Fruit fly (Drosophila melanogaster): ENCODE results near the gene Sgt1.

Gene Sgt1

DNA sequence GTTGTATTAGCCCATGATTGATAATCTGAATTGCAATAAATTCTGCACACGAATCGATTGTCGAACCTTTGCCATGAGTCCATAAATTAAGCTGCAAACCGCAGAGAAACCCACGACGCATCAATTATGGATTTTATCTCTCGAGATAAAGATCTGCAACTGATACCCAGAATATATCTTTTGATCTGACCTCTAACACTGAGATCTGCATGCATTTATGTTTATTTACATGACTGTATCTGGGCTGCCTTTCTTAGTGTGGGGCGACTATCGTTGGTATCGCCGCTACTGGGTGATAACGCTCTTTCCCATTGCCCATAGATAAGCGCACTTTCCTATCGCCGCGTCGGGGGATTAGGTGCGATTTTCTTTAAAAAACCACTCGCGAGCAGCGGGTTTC is 12.1 kb upstream of the Sgt1 start, which contains the start of gene Ctr1B:
Gene Ctr1B, plus strand, starts transcription at position 398 of the 400 bp plus-strand sequence.
- TF ChIP-seq ovo (GFP tag; optimal IDR thresholded peaks at IDR 0.05) (no peak), tj (GFP tag; optimal IDR thresholded peaks at IDR 0.05) (no peak), cic (GFP tag; optimal IDR thresholded peaks at IDR 0.05) (no peak), CG5204 (GFP tag; optimal IDR thresholded peaks at IDR 0.05) (no peak), CG33017 (tag; optimal IDR thresholded peaks at IDR 0.05) (no peak), CG11617 (GFP tag; optimal IDR thresholded peaks at IDR 0.05) (no peak), CG7045 (GFP tag; optimal IDR thresholded peaks at IDR 0.05) (no peak), Crg-1 (GFP tag; optimal IDR thresholded peaks at IDR 0.05) (no peak), Mnt (GFP tag; optimal IDR thresholded peaks at IDR 0.05) (no peak), kay (GFP tag; ENCODE audit: borderline replicate concordance) (no peak), toe (GFP tag; optimal IDR thresholded peaks at IDR 0.05) (no peak), Hr96 (GFP tag; optimal IDR thresholded peaks at IDR 0.05) (no peak), cnc (optimal IDR thresholded peaks at IDR 0.05) (no peak), CG14711 (tag; optimal IDR thresholded peaks at IDR 0.05) (no peak), CG12768 (GFP tag; optimal IDR thresholded peaks at IDR 0.05) (no peak), Clk (GFP tag; optimal IDR thresholded peaks at IDR 0.05) (no peak), bab1 (GFP tag; optimal IDR thresholded peaks at IDR 0.05) (no peak), CG1620 (GFP tag; optimal IDR thresholded peaks at IDR 0.05) (no peak), pad (GFP tag; optimal IDR thresholded peaks at IDR 0.05) (no peak), CG7101 (tag; optimal IDR thresholded peaks at IDR 0.05) (no peak)

DNA sequence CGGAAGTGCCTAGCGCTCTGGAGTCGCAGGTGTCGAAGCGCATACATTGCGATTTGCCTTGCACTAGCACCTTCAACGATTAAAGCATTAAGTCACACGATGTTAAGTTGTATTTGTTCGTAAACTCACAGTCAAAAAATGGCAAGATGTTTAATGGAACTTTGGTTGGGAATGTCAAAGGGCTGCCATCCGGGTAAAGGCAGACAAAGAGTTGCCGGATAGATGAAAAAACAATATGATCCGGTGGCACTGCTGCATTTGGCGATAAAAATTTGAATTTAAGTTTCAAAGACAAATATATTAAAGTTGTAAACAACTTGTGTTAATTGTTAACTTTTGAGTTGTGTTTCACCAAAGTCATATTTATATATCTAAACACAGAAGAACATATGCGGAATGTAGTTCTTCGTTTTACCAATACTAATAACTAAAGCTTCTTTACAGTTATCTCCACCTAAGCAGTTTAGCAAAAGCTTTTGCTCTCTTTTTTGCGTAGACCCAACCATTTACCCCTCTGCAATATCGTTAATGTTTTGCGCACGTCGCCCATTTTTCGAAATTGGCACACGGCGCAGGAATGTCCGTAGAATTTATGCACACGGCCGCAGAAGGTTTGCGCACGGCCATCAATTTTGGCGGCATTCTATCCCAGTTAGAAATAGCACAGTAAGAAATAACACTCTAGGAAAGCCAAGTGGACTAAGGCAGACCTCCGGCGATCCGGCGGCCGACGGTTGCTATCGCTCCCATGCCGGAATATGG is 11.5 kb upstream of the Sgt1 start, which contains the start of gene Coq2:
Gene Coq2, minus strand, starts transcription at position 200 of the 762 bp plus-strand sequence.
- TF ChIP-seq Mnt (GFP tag; optimal IDR thresholded peaks at IDR 0.05) (no peak), ovo (GFP tag; optimal IDR thresholded peaks at IDR 0.05) (peak; percentile 28), CG33017 (tag; optimal IDR thresholded peaks at IDR 0.05) (no peak), tj (GFP tag; optimal IDR thresholded peaks at IDR 0.05) (peak; percentile 21), kay (GFP tag; ENCODE audit: borderline replicate concordance) (no peak), bab1 (GFP tag; optimal IDR thresholded peaks at IDR 0.05) (peak; percentile 61), pad (GFP tag; optimal IDR thresholded peaks at IDR 0.05) (peak; percentile 99)

DNA sequence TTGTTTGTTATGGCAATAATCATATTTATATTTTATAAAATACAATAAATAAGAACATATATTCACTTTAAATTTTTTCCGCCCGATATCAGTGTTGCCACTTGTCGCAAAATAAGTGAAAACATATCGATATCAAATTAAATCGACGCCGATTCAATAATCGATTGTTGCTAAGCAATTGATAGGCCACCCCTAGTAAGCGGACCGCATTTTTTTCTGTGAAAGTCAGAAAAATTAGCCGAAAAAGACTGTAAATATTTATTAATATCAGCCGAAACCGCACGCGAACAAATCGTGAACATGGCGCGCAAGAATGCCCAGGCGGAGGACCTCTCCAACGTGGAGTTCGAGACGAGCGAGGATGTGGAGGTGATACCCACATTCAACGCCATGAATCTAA is 8.0 kb upstream of the Sgt1 start, which contains the start of gene CG7483:
Gene CG7483, plus strand, starts transcription at position 171 of the 400 bp plus-strand sequence.
- TF ChIP-seq CG12768 (GFP tag; optimal IDR thresholded peaks at IDR 0.05) = no peak
- TF ChIP-seq Crg-1 (GFP tag; optimal IDR thresholded peaks at IDR 0.05) = no peak
- TF ChIP-seq cnc (optimal IDR thresholded peaks at IDR 0.05) = no peak
- peak; percentile 57 for TF ChIP-seq bab1 (GFP tag; optimal IDR thresholded peaks at IDR 0.05)
- no peak for TF ChIP-seq pad (GFP tag; optimal IDR thresholded peaks at IDR 0.05)
- TF ChIP-seq Mnt (GFP tag; optimal IDR thresholded peaks at IDR 0.05) = peak; percentile 17
- TF ChIP-seq CG1620 (GFP tag; optimal IDR thresholded peaks at IDR 0.05) = no peak
- peak; percentile 72 for TF ChIP-seq CG14711 (tag; optimal IDR thresholded peaks at IDR 0.05)

DNA sequence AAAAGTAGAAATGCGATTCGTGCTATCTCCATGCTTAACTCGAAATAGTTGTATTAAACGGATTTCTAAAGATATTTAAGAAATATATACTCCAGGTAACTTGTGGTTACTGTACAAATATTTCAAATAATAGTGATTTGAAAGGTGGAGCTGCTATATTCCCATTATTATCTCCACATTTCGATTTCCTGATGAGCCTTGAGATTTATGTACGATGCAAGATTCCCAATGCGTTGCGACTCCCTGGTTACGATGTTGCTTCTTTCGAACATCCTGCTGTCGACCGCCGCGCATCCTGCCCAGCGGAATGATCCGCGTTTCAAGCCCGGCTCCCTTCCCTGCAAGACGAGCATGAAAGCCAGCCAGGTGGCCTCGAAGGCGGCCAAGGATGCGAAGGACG is 7.0 kb upstream of the Sgt1 start, which contains the start of the genes CG11694 and CG11698:
Gene CG11694, minus strand, starts transcription at position 101 of the 400 bp plus-strand sequence.
Gene CG11698, plus strand, starts transcription at position 152 of the 400 bp plus-strand sequence.
- no peak for TF ChIP-seq ovo (GFP tag; optimal IDR thresholded peaks at IDR 0.05)
- TF ChIP-seq toe (GFP tag; optimal IDR thresholded peaks at IDR 0.05) = no peak
- TF ChIP-seq Hr96 (GFP tag; optimal IDR thresholded peaks at IDR 0.05) = no peak
- TF ChIP-seq CG1620 (GFP tag; optimal IDR thresholded peaks at IDR 0.05) = no peak
- no peak for TF ChIP-seq Crg-1 (GFP tag; optimal IDR thresholded peaks at IDR 0.05)
- TF ChIP-seq kay (GFP tag; ENCODE audit: borderline replicate concordance) = no peak
- no peak for TF ChIP-seq bab1 (GFP tag; optimal IDR thresholded peaks at IDR 0.05)
- TF ChIP-seq CG5204 (GFP tag; optimal IDR thresholded peaks at IDR 0.05) = no peak
- TF ChIP-seq Mnt (GFP tag; optimal IDR thresholded peaks at IDR 0.05) = no peak
- no peak for TF ChIP-seq CG7045 (GFP tag; optimal IDR thresholded peaks at IDR 0.05)
- TF ChIP-seq pad (GFP tag; optimal IDR thresholded peaks at IDR 0.05) = no peak
- no peak for TF ChIP-seq CG7101 (tag; optimal IDR thresholded peaks at IDR 0.05)
- no peak for TF ChIP-seq Clk (GFP tag; optimal IDR thresholded peaks at IDR 0.05)
- no peak for TF ChIP-seq CG33017 (tag; optimal IDR thresholded peaks at IDR 0.05)
- TF ChIP-seq CG11617 (GFP tag; optimal IDR thresholded peaks at IDR 0.05) = no peak
- no peak for TF ChIP-seq CG12768 (GFP tag; optimal IDR thresholded peaks at IDR 0.05)
- TF ChIP-seq tj (GFP tag; optimal IDR thresholded peaks at IDR 0.05) = no peak
- TF ChIP-seq cnc (optimal IDR thresholded peaks at IDR 0.05) = no peak
- TF ChIP-seq cic (GFP tag; optimal IDR thresholded peaks at IDR 0.05) = no peak
- TF ChIP-seq CG14711 (tag; optimal IDR thresholded peaks at IDR 0.05) = no peak

DNA sequence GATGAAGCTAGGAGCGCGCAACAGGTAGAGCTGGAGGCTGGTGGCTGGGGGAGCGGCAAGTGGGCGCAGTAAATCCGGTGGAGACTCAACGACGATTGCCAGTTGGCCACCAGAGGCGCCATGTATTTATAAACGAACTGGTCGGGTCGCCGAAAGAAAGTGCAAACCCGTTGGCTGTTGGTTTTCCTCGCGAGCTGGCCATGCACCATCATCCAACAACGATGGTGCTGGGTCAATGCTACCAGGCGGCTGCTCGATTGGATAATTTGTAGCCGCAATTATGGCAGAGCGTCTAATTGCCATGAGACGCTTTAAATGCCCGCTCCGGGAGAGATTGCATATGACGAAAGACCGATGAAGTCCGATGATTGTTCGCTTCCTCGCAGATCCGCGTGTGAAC is 5.6 kb upstream of the Sgt1 start, which contains the start of gene CG11693:
Gene CG11693, minus strand, starts transcription at position 101 of the 400 bp plus-strand sequence.
- TF ChIP-seq cnc (optimal IDR thresholded peaks at IDR 0.05) (no peak), CG12768 (GFP tag; optimal IDR thresholded peaks at IDR 0.05) (no peak)

DNA sequence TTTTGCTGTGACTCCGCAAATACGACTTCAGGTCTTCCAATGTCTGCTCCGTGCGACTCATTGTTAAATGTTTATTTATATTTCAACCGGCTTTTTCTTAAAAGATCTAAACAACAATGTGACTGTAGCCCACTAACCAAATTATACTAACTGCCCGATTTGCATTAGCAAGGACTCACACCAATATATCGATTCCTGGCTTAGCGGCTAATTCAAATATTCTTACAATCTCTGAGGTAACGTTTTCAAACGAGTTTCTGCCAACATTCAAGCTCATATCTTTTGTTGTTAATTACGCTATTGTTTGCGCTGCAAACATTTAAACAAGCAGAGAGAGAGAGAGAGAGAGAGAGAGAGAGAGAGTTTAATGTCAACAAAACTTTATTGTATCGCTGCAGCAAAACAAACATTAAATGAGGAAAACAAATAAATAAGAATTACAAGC is 3.5 kb upstream of the Sgt1 start, which contains the start of gene tex:
Gene tex, minus strand, starts transcription at position 131 of the 445 bp plus-strand sequence.
- TF ChIP-seq Hr96 (GFP tag; optimal IDR thresholded peaks at IDR 0.05) = no peak
- peak; percentile 24 for TF ChIP-seq cic (GFP tag; optimal IDR thresholded peaks at IDR 0.05)

All from whole organism, adult.